Worm (Caenorhabditis elegans) whole organism, L2 larva: ENCODE data around the gene lbp-8.

ENCODE experiments used
- Y55F3AM.14 ChIP-seq: fragments of 200-800 bp; sonication (Bioruptor generic); optimal IDR thresholded peaks from 2 replicates; lab custom pipeline; 2018; ENCODE audit warnings: mild to moderate bottlenecking, missing genetic modification characterization, missing compliant biosample characterization
- blmp-1 ChIP-seq: sonication (generic microtip); optimal IDR thresholded peaks from 2 replicates; lab custom pipeline; 2017; ENCODE audit warnings: missing genetic modification characterization, mild to moderate bottlenecking, missing compliant biosample characterization, antibody characterized with exemption, moderate library complexity; ENCODE audit not compliant: insufficient read depth
- ceh-82 ChIP-seq: fragments of 150-350 bp; optimal IDR thresholded peaks from 2 replicates; lab custom pipeline; 2014; ENCODE audit warnings: missing biosample characterization, missing genetic modification characterization
- lin-11 ChIP-seq: fragments of 150-350 bp; sonication (generic microtip); optimal IDR thresholded peaks from 2 replicates; lab custom pipeline; 2014; ENCODE audit warnings: missing biosample characterization, missing genetic modification characterization, inconsistent platforms, mixed read lengths
- lin-39 ChIP-seq: fragments of 150-350 bp; optimal IDR thresholded peaks from 2 replicates; lab custom pipeline; 2014; ENCODE audit warnings: missing biosample characterization, missing genetic modification reagents, missing genetic modification characterization
- nhr-10 ChIP-seq: sonication (generic microtip); optimal IDR thresholded peaks from 2 replicates; lab custom pipeline; 2017; ENCODE audit warnings: missing biosample characterization, missing genetic modification characterization
- nhr-23 ChIP-seq: fragments of 150-350 bp; optimal IDR thresholded peaks from 2 replicates; lab custom pipeline; 2014; ENCODE audit warnings: missing biosample characterization, missing genetic modification reagents, missing genetic modification characterization
- nhr-237 ChIP-seq: fragments of 150-350 bp; optimal IDR thresholded peaks from 2 replicates; lab custom pipeline; 2014; ENCODE audit warnings: missing biosample characterization, missing genetic modification characterization
- skn-1 ChIP-seq: sonication (generic microtip); optimal IDR thresholded peaks from 2 replicates; lab custom pipeline; 2017; ENCODE audit warnings: missing biosample characterization, missing genetic modification characterization
- snpc-4 ChIP-seq: fragments of 150-350 bp; optimal IDR thresholded peaks from 2 replicates; lab custom pipeline; 2014; ENCODE audit warnings: missing biosample characterization, missing genetic modification characterization
- unc-62 ChIP-seq: fragments of 150-350 bp; optimal IDR thresholded peaks from 2 replicates; lab custom pipeline; 2014; ENCODE audit warnings: missing biosample characterization, missing genetic modification reagents, missing genetic modification characterization
- ztf-1 ChIP-seq: fragments of 200-800 bp; sonication (Bioruptor generic); conservative IDR thresholded peaks from 2 replicates; pipeline ENCODE4 v1.3.6; 2022; ENCODE audit warnings: missing genetic modification characterization, missing compliant biosample characterization

- TF ChIP-seq unc-62 (GFP tag; lab: Kevin White, UChicago) (no peak), skn-1 (tag; lab: Kevin White, UChicago) (no peak), nhr-23 (tag; lab: Kevin White, UChicago) (no peak), nhr-10 (tag; lab: Kevin White, UChicago) (no peak), nhr-237 (tag; lab: Kevin White, UChicago) (no peak), blmp-1 (tag; lab: Kevin White, UChicago) (no peak), ztf-1 (GFP tag; lab: Robert Waterston, UW) (no peak), ceh-82 (tag; lab: Kevin White, UChicago) (no peak), lin-39 (tag; lab: Kevin White, UChicago) (no peak), snpc-4 (tag; lab: Kevin White, UChicago) (no peak), Y55F3AM.14 (GFP tag; lab: Kevin White, UChicago) (no peak), lin-11 (tag; lab: Kevin White, UChicago) (no peak)
Observed at ce11 chrV:13923851-13924250, 33.3 kb downstream of the lbp-8 start, which contains the start of gene srxa-11.
